Worm (Caenorhabditis elegans) whole organism, L4 larva: ENCODE results near the gene K12H6.5.

ENCODE experiments used
- D1046.2 ChIP-seq: fragments of 200-800 bp; sonication (Bioruptor generic); IDR thresholded peaks from 2 replicates; pipeline ENCODE4 v1.3.6; 2022; ENCODE audit warnings: missing genetic modification characterization, missing compliant biosample characterization
- F10B5.3 ChIP-seq: sonication (generic microtip); optimal IDR thresholded peaks from 2 replicates; lab custom pipeline; 2016; ENCODE audit warnings: mild to moderate bottlenecking, missing genetic modification characterization, missing compliant biosample characterization
- F26F4.8 ChIP-seq: fragments of 200-800 bp; sonication (Bioruptor generic); conservative IDR thresholded peaks from 2 replicates; pipeline ENCODE4 v1.3.6; 2022; ENCODE audit warnings: missing genetic modification characterization, missing compliant biosample characterization
- T20F7.1 ChIP-seq: fragments of 200-800 bp; sonication (Bioruptor generic); optimal IDR thresholded peaks from 2 replicates; lab custom pipeline; 2018; ENCODE audit warnings: mild to moderate bottlenecking, missing genetic modification characterization, missing compliant biosample characterization
- Y48G9A.11 ChIP-seq: fragments of 200-800 bp; sonication (Bioruptor generic); IDR thresholded peaks from 2 replicates; pipeline ENCODE4 v1.3.6; 2022; ENCODE audit warnings: missing genetic modification reagents, missing genetic modification characterization, missing compliant biosample characterization
- ZK337.2 ChIP-seq: fragments of 200-800 bp; sonication (Bioruptor generic); IDR thresholded peaks from 2 replicates; pipeline ENCODE4 v1.3.6; 2022; ENCODE audit warnings: missing genetic modification reagents, missing genetic modification characterization, missing compliant biosample characterization
- ZK546.5 ChIP-seq, 2 experiments: sonication (generic microtip); optimal IDR thresholded peaks; 2 replicates each; lab custom pipeline; 2017; ENCODE audit warnings: missing biosample characterization in 2 of 2, missing genetic modification characterization in 2 of 2
- aha-1 ChIP-seq: fragments of 150-350 bp; peaks from one replicate; lab custom pipeline; 2014; ENCODE audit warnings: missing biosample characterization, missing genetic modification characterization
- ama-1 ChIP-seq: fragments of 150-350 bp; optimal IDR thresholded peaks from 2 replicates; lab custom pipeline; 2014; ENCODE audit warnings: inconsistent platforms, mixed read lengths
- ceh-20 ChIP-seq: fragments of 200-800 bp; sonication (Bioruptor generic); IDR thresholded peaks from 2 replicates; pipeline ENCODE4 v1.3.6; 2022; ENCODE audit warnings: missing genetic modification reagents, missing genetic modification characterization, missing compliant biosample characterization
- ceh-62 ChIP-seq: sonication (generic microtip); optimal IDR thresholded peaks from 2 replicates; lab custom pipeline; 2017; ENCODE audit warnings: missing biosample characterization, missing genetic modification characterization
- ceh-82 ChIP-seq: sonication (generic microtip); optimal IDR thresholded peaks from 2 replicates; lab custom pipeline; 2017; ENCODE audit warnings: missing biosample characterization, missing genetic modification characterization
- dmd-8 ChIP-seq: fragments of 200-800 bp; sonication (Bioruptor generic); IDR thresholded peaks from 2 replicates; pipeline ENCODE4 v1.3.6; 2022; ENCODE audit warnings: missing genetic modification characterization, missing compliant biosample characterization
- dmd-9 ChIP-seq: fragments of 200-800 bp; sonication (Bioruptor generic); IDR thresholded peaks from 2 replicates; pipeline ENCODE4 v1.3.6; 2022; ENCODE audit warnings: missing genetic modification reagents, missing genetic modification characterization, missing compliant biosample characterization
- duxl-1 ChIP-seq: sonication (generic microtip); optimal IDR thresholded peaks from 2 replicates; lab custom pipeline; 2016; ENCODE audit warnings: mild to moderate bottlenecking, missing genetic modification characterization, moderate library complexity, missing compliant biosample characterization; ENCODE audit not compliant: poor library complexity
- dve-1 ChIP-seq: sonication (generic microtip); optimal IDR thresholded peaks from 2 replicates; lab custom pipeline; 2017; ENCODE audit warnings: antibody characterized with exemption, mild to moderate bottlenecking, missing genetic modification characterization, missing compliant biosample characterization; ENCODE audit not compliant: insufficient read depth
- egl-43 ChIP-seq: fragments of 200-800 bp; sonication (Bioruptor generic); IDR thresholded peaks from 2 replicates; pipeline ENCODE4 v1.3.6; 2022; ENCODE audit warnings: missing genetic modification reagents, missing genetic modification characterization, missing compliant biosample characterization
- hif-1 ChIP-seq, 2 experiments: sonication (generic microtip); optimal IDR thresholded peaks; 2 replicates each; lab custom pipeline; 2016 to 2017; ENCODE audit warnings: missing compliant biosample characterization in 2 of 2, missing genetic modification characterization in 2 of 2, missing genetic modification reagents in 2 of 2, missing genotype in 2 of 2, mild to moderate bottlenecking in 1 of 2
- hmg-1.1 ChIP-seq: fragments of 200-800 bp; sonication (Bioruptor generic); IDR thresholded peaks from 2 replicates; pipeline ENCODE4 v1.3.6; 2022; ENCODE audit warnings: missing genetic modification reagents, missing genetic modification characterization, missing compliant biosample characterization
- jun-1 ChIP-seq: fragments of 150-350 bp; optimal IDR thresholded peaks from 2 replicates; lab custom pipeline; 2014; ENCODE audit warnings: missing biosample characterization, missing genetic modification reagents, missing genetic modification characterization
- lin-1 ChIP-seq: fragments of 200-800 bp; sonication (Bioruptor generic); IDR thresholded peaks from 2 replicates; pipeline ENCODE4 v1.3.6; 2022; ENCODE audit warnings: missing genetic modification reagents, missing genetic modification characterization, missing compliant biosample characterization
- lin-13 ChIP-seq: fragments of 150-350 bp; optimal IDR thresholded peaks from 2 replicates; lab custom pipeline; 2014; ENCODE audit warnings: missing biosample characterization, missing genetic modification reagents, missing genetic modification characterization
- lin-15B ChIP-seq: fragments of 150-350 bp; sonication (generic microtip); optimal IDR thresholded peaks from 3 replicates; lab custom pipeline; 2014; ENCODE audit warnings: missing biosample characterization, missing genetic modification characterization
- lin-38 ChIP-seq: fragments of 200-800 bp; sonication (Bioruptor generic); IDR thresholded peaks from 2 replicates; pipeline ENCODE4 v1.3.6; 2022; ENCODE audit warnings: missing genetic modification reagents, missing genetic modification characterization, missing compliant biosample characterization
- madf-5 ChIP-seq, 2 experiments: fragments of 200-800 bp; sonication (Bioruptor generic); IDR thresholded peaks; 2 replicates each; pipeline ENCODE4 v1.3.6; 2022; ENCODE audit warnings: missing compliant biosample characterization in 2 of 2, missing genetic modification characterization in 2 of 2
- mdt-29 ChIP-seq: fragments of 200-800 bp; sonication (Bioruptor generic); IDR thresholded peaks from 2 replicates; pipeline ENCODE4 v1.3.6; 2022; ENCODE audit warnings: missing genetic modification reagents, missing genetic modification characterization, missing compliant biosample characterization
- mxl-2 ChIP-seq: fragments of 200-800 bp; sonication (Bioruptor generic); conservative IDR thresholded peaks from 2 replicates; pipeline ENCODE4 v1.3.6; 2022; ENCODE audit warnings: missing genetic modification reagents, missing genetic modification characterization, missing compliant biosample characterization
- nhr-6 ChIP-seq: fragments of 150-350 bp; optimal IDR thresholded peaks from 2 replicates; lab custom pipeline; 2014; ENCODE audit warnings: missing biosample characterization, missing genetic modification characterization
- nhr-76 ChIP-seq: fragments of 150-350 bp; optimal IDR thresholded peaks from 2 replicates; lab custom pipeline; 2014; ENCODE audit warnings: missing biosample characterization, missing genetic modification characterization
- rbr-2 ChIP-seq: sonication (generic microtip); optimal IDR thresholded peaks from 2 replicates; lab custom pipeline; 2016; ENCODE audit warnings: missing genotype, missing genetic modification characterization, missing compliant biosample characterization
- sdz-12 ChIP-seq: fragments of 200-800 bp; sonication (Bioruptor generic); optimal IDR thresholded peaks from 2 replicates; lab custom pipeline; 2018; ENCODE audit warnings: mild to moderate bottlenecking, missing genetic modification characterization, missing compliant biosample characterization
- set-16 ChIP-seq: fragments of 200-800 bp; sonication (Bioruptor generic); IDR thresholded peaks from 2 replicates; pipeline ENCODE4 v1.3.6; 2022; ENCODE audit warnings: missing genetic modification reagents, missing genetic modification characterization, missing compliant biosample characterization
- snpc-1.2 ChIP-seq: fragments of 200-800 bp; sonication (Bioruptor generic); IDR thresholded peaks from 2 replicates; pipeline ENCODE4 v1.3.6; 2022; ENCODE audit warnings: missing genetic modification reagents, missing genetic modification characterization, missing compliant biosample characterization
- spr-1 ChIP-seq: sonication (generic microtip); optimal IDR thresholded peaks from 2 replicates; lab custom pipeline; 2016; ENCODE audit warnings: mild to moderate bottlenecking, missing genetic modification characterization, missing compliant biosample characterization
- unc-39 ChIP-seq: sonication (generic microtip); optimal IDR thresholded peaks from 2 replicates; lab custom pipeline; 2017; ENCODE audit warnings: missing biosample characterization, missing genetic modification characterization
- vab-7 ChIP-seq: fragments of 200-800 bp; sonication (Bioruptor generic); IDR thresholded peaks from 2 replicates; pipeline ENCODE4 v1.3.6; 2022; ENCODE audit warnings: missing genetic modification reagents, missing genetic modification characterization, missing compliant biosample characterization
- zfp-3 ChIP-seq: fragments of 200-800 bp; sonication (Bioruptor generic); conservative IDR thresholded peaks from 2 replicates; pipeline ENCODE4 v1.3.6; 2022; ENCODE audit warnings: missing genetic modification reagents, missing genetic modification characterization, missing compliant biosample characterization
- zip-11 ChIP-seq: fragments of 200-800 bp; sonication (Bioruptor generic); IDR thresholded peaks from 2 replicates; pipeline ENCODE4 v1.3.6; 2022; ENCODE audit warnings: missing genetic modification characterization, missing compliant biosample characterization
- zip-2 ChIP-seq: fragments of 150-350 bp; optimal IDR thresholded peaks from 2 replicates; lab custom pipeline; 2014; ENCODE audit warnings: missing biosample characterization, missing genetic modification characterization

K12H6.5 gene

ce11 chrII:2866541-2867124 is 40.7 kb upstream of the K12H6.5 start, which contains the start of the genes Y110A2AL.9 and Y110A2AL.3:
Y110A2AL.9 (minus strand) TSS chrII:2866641.
Y110A2AL.3 (plus strand) TSS chrII:2867074.
- TF ChIP-seq lin-1 (no peak), sdz-12 (GFP tag; lab: Kevin White, UChicago) (no peak), nhr-76 (tag; lab: Kevin White, UChicago) (no peak), dmd-9 (no peak), egl-43 (GFP tag; lab: Robert Waterston, UW) (no peak), ama-1 (no peak), ZK546.5 (tag; optimal IDR thresholded peaks at IDR 0.05; lab: Kevin White, UChicago) (no peak), mdt-29 (no peak), vab-7 (GFP tag; lab: Robert Waterston, UW) (no peak), unc-39 (no peak), jun-1 (tag; lab: Kevin White, UChicago) (no peak), hmg-1.1 (GFP tag; lab: Robert Waterston, UW) (no peak), ceh-62 (tag; lab: Kevin White, UChicago) (no peak), zip-11 (GFP tag; lab: Robert Waterston, UW) (no peak), D1046.2 (GFP tag; lab: Robert Waterston, UW) (no peak), rbr-2 (tag; lab: Kevin White, UChicago) (no peak), lin-15B (no peak)

ce11 chrII:2865355-2865754 is 39.4 kb upstream of the K12H6.5 start:
- TF ChIP-seq set-16 (GFP tag; lab: Robert Waterston, UW) (peak; percentile 66), D1046.2 (GFP tag; lab: Robert Waterston, UW) (0 out of 2 replicates have a peak, but pooled peaks have one; percentile 28), zip-2 (tag; lab: Kevin White, UChicago) (no peak), aha-1 (tag; lab: Kevin White, UChicago) (peak; percentile 15), T20F7.1 (GFP tag; lab: Kevin White, UChicago) (no peak), spr-1 (tag; lab: Kevin White, UChicago) (no peak)

ce11 chrII:2864229-2864628 is 38.3 kb upstream of the K12H6.5 start, which contains the start of gene Y110A2AL.5:
Y110A2AL.5 (plus strand) TSS chrII:2864529.
- no peak for TF ChIP-seq nhr-6 (tag; lab: Kevin White, UChicago)
- no peak for TF ChIP-seq mxl-2 (GFP tag; lab: Robert Waterston, UW)
- no peak for TF ChIP-seq madf-5 (GFP tag; IDR thresholded peaks at IDR 0.05; lab: Robert Waterston, UW)
- TF ChIP-seq zip-11 (GFP tag; lab: Robert Waterston, UW), result no peak
- TF ChIP-seq zfp-3 (GFP tag; lab: Robert Waterston, UW), result no peak
- TF ChIP-seq ama-1, result no peak
- TF ChIP-seq ceh-20, result no peak
- TF ChIP-seq duxl-1 (tag; lab: Kevin White, UChicago), result no peak

ce11 chrII:2862557-2863035 is 36.6 kb upstream of the K12H6.5 start:
- TF ChIP-seq set-16 (GFP tag; lab: Robert Waterston, UW), result no peak
- TF ChIP-seq aha-1 (tag; lab: Kevin White, UChicago), result peak; percentile 92

ce11 chrII:2861385-2862099 is 35.6 kb upstream of the K12H6.5 start:
- TF ChIP-seq rbr-2 (tag; lab: Kevin White, UChicago) (peak; percentile 3), duxl-1 (tag; lab: Kevin White, UChicago) (no peak), ceh-82 (tag; lab: Kevin White, UChicago) (no peak), F10B5.3 (tag; lab: Kevin White, UChicago) (peak; percentile 20), aha-1 (tag; lab: Kevin White, UChicago) (peak; percentile 95), hif-1 (tag; optimal IDR thresholded peaks at IDR 0.05; lab: Kevin White, UChicago) (no peak), snpc-1.2 (GFP tag; lab: Robert Waterston, UW) (peak; percentile 30; the same call in 1 of the 2 replicates), madf-5 (GFP tag; IDR thresholded peaks at IDR 0.05; lab: Robert Waterston, UW) (0 out of 4 replicates have a peak, but pooled peaks of 1 of the 2 experiments have one; percentile 60), F26F4.8 (GFP tag; lab: Robert Waterston, UW) (0 out of 2 replicates have a peak, but pooled peaks have one; percentile 25), mdt-29 (0 out of 2 replicates have a peak, but pooled peaks have one; percentile 10), Y48G9A.11 (GFP tag; lab: Robert Waterston, UW) (0 out of 2 replicates have a peak, but pooled peaks have one; percentile 33), vab-7 (GFP tag; lab: Robert Waterston, UW) (peak; percentile 72), set-16 (GFP tag; lab: Robert Waterston, UW) (peak; percentile 71), dve-1 (tag; lab: Kevin White, UChicago) (no peak), dmd-8 (GFP tag; lab: Robert Waterston, UW) (peak; percentile 76), dmd-9 (no peak), ZK337.2 (peak; percentile 42; the same call in 1 of the 2 replicates), lin-1 (peak; percentile 38; the same call in 1 of the 2 replicates), lin-13 (GFP tag; lab: Kevin White, UChicago) (peak; percentile 65), lin-38 (GFP tag; lab: Robert Waterston, UW) (peak; percentile 67)
